Worm (Caenorhabditis elegans) whole organism, young adult: ENCODE data around the gene npr-40.

Source experiments
- F22D6.2 ChIP-seq: sonication (generic microtip); optimal IDR thresholded peaks from 2 replicates; lab custom pipeline; 2016; ENCODE audit warnings: mild to moderate bottlenecking, missing genetic modification characterization, missing compliant biosample characterization
- F57A8.1 ChIP-seq: fragments of 200-800 bp; sonication (Bioruptor generic); optimal IDR thresholded peaks from 2 replicates; lab custom pipeline; 2018; ENCODE audit warnings: mild to moderate bottlenecking, missing genetic modification characterization, moderate library complexity, missing compliant biosample characterization
- Y53G8AR.9 ChIP-seq: fragments of 200-800 bp; sonication (Bioruptor generic); conservative IDR thresholded peaks from 2 replicates; pipeline ENCODE4 v1.3.6; 2022; ENCODE audit warnings: missing genetic modification reagents, missing genetic modification characterization, missing compliant biosample characterization
- ZK185.1 ChIP-seq: sonication (generic microtip); optimal IDR thresholded peaks from 2 replicates; lab custom pipeline; 2016; ENCODE audit warnings: mild to moderate bottlenecking, missing genetic modification characterization, missing compliant biosample characterization; ENCODE audit not compliant: poor library complexity, severe bottlenecking
- ama-1 ChIP-seq, 3 experiments: fragments of 150-350 bp in 1 of 3; sonication (generic microtip) in 2 of 3; optimal IDR thresholded peaks; 2 replicates each; lab custom pipeline; 2014 to 2018; ENCODE audit warnings: missing biosample characterization in 2 of 3, missing genetic modification characterization in 2 of 3, missing genetic modification reagents in 2 of 3
- ceh-100 ChIP-seq: fragments of 200-800 bp; sonication (Bioruptor generic); IDR thresholded peaks from 2 replicates; pipeline ENCODE4 v1.3.6; 2022; ENCODE audit warnings: missing genetic modification reagents, missing genetic modification characterization, missing compliant biosample characterization
- ceh-40 ChIP-seq: fragments of 200-800 bp; sonication (Bioruptor generic); IDR thresholded peaks from 2 replicates; pipeline ENCODE4 v1.3.6; 2022; ENCODE audit warnings: missing genetic modification characterization, missing compliant biosample characterization
- egrh-3 ChIP-seq: fragments of 200-800 bp; sonication (Bioruptor generic); IDR thresholded peaks from 2 replicates; pipeline ENCODE4 v1.3.6; 2022; ENCODE audit warnings: missing genetic modification reagents, missing genetic modification characterization, missing compliant biosample characterization
- him-1 ChIP-seq: sonication (generic microtip); optimal IDR thresholded peaks from 2 replicates; lab custom pipeline; 2016; ENCODE audit warnings: missing genotype, missing genetic modification reagents, missing genetic modification characterization, missing compliant biosample characterization
- hsf-1 ChIP-seq: fragments of 200-800 bp; sonication (Bioruptor generic); IDR thresholded peaks from 2 replicates; pipeline ENCODE4 v1.3.6; 2022; ENCODE audit warnings: missing genetic modification reagents, missing genetic modification characterization, missing compliant biosample characterization
- lin-54 ChIP-seq: fragments of 200-800 bp; sonication (Bioruptor generic); optimal IDR thresholded peaks from 2 replicates; lab custom pipeline; 2018; ENCODE audit warnings: mild to moderate bottlenecking, missing genetic modification characterization, missing compliant biosample characterization
- pha-4 ChIP-seq: fragments of 150-350 bp; sonication (generic microtip); optimal IDR thresholded peaks from 2 replicates; lab custom pipeline; 2014; ENCODE audit warnings: missing biosample characterization, missing genetic modification reagents, missing genetic modification characterization
- unc-62 ChIP-seq: fragments of 150-350 bp; optimal IDR thresholded peaks from 2 replicates; lab custom pipeline; 2014; ENCODE audit warnings: missing biosample characterization, missing genetic modification reagents, missing genetic modification characterization

ce11 chrX:14897192-14897591 is 21.4 kb upstream of the npr-40 start:
- TF ChIP-seq ceh-40 (GFP tag; lab: Robert Waterston, UW) = no peak
- TF ChIP-seq hsf-1 (GFP tag; lab: Robert Waterston, UW) = no peak
- TF ChIP-seq F22D6.2 (tag; lab: Kevin White, UChicago) = no peak
- no peak for TF ChIP-seq lin-54 (GFP tag; lab: Kevin White, UChicago)
- no peak for TF ChIP-seq ZK185.1
- no peak for TF ChIP-seq ama-1 (optimal IDR thresholded peaks at IDR 0.05; lab: Kevin White, UChicago)
- no peak for TF ChIP-seq ama-1 (GFP tag; optimal IDR thresholded peaks at IDR 0.05; lab: Kevin White, UChicago)
- TF ChIP-seq him-1 (tag; lab: Kevin White, UChicago) = no peak
- TF ChIP-seq F57A8.1 (GFP tag; lab: Kevin White, UChicago) = no peak
- TF ChIP-seq Y53G8AR.9 (GFP tag; lab: Robert Waterston, UW) = no peak
- TF ChIP-seq unc-62 (GFP tag; lab: Kevin White, UChicago) = no peak
- no peak for TF ChIP-seq ceh-100
- TF ChIP-seq pha-4 (tag; lab: Kevin White, UChicago) = no peak
- no peak for TF ChIP-seq egrh-3
